Fruit fly (Drosophila melanogaster) whole organism, embryonic: ENCODE data around the gene CG15283.

Source experiments
- Abd-B ChIP-seq: fragments of 200-800 bp; sonication (Bioruptor generic); optimal IDR thresholded peaks from 2 replicates; lab custom pipeline; 2018; ENCODE audit warnings: missing biosample characterization, mild to moderate bottlenecking, missing genetic modification characterization, moderate library complexity
- Aef1 ChIP-seq: fragments of 200-800 bp; sonication (Bioruptor generic); IDR thresholded peaks from 3 replicates; pipeline ENCODE4 v1.3.6; 2022; ENCODE audit warnings: missing biosample characterization, missing genetic modification characterization
- CG10321 ChIP-seq: fragments of 200-800 bp; sonication (Bioruptor generic); IDR thresholded peaks from 2 replicates; pipeline ENCODE4 v1.3.6; 2022; ENCODE audit warnings: missing biosample characterization, missing genetic modification characterization
- CG11696 ChIP-seq: fragments of 200-800 bp; sonication (Bioruptor generic); IDR thresholded peaks from 2 replicates; pipeline ENCODE4 v1.3.6; 2022; ENCODE audit warnings: missing biosample characterization, missing genetic modification characterization
- CG12744 ChIP-seq: fragments of 200-800 bp; sonication (Bioruptor generic); optimal IDR thresholded peaks from 2 replicates; lab custom pipeline; 2016; ENCODE audit warnings: missing biosample characterization, missing genetic modification characterization
- CG12769 ChIP-seq: fragments of 200-800 bp; sonication (Bioruptor generic); optimal IDR thresholded peaks from 2 replicates; lab custom pipeline; 2019; ENCODE audit warnings: missing biosample characterization, mild to moderate bottlenecking, missing genetic modification characterization, moderate library complexity
- CG14710 ChIP-seq: fragments of 200-800 bp; sonication (Bioruptor generic); optimal IDR thresholded peaks from 3 replicates; lab custom pipeline; 2019; ENCODE audit warnings: missing biosample characterization, mild to moderate bottlenecking, missing genetic modification characterization, moderate library complexity
- CG1529 ChIP-seq: fragments of 200-800 bp; sonication (Bioruptor generic); optimal IDR thresholded peaks from 3 replicates; lab custom pipeline; 2018; ENCODE audit warnings: missing biosample characterization, missing genetic modification characterization
- CG17385 ChIP-seq: fragments of 200-800 bp; sonication (Bioruptor generic); optimal IDR thresholded peaks from 3 replicates; lab custom pipeline; 2018; ENCODE audit warnings: missing biosample characterization, mild to moderate bottlenecking, missing genetic modification characterization
- CG17802 ChIP-seq: fragments of 200-800 bp; sonication (Bioruptor generic); optimal IDR thresholded peaks from 2 replicates; lab custom pipeline; 2018; ENCODE audit warnings: missing biosample characterization, mild to moderate bottlenecking, missing genetic modification characterization, moderate library complexity
- CG2678 ChIP-seq: fragments of 200-800 bp; sonication (Bioruptor generic); optimal IDR thresholded peaks from 3 replicates; lab custom pipeline; 2019; ENCODE audit warnings: missing biosample characterization, mild to moderate bottlenecking, missing genetic modification characterization, moderate library complexity
- CG3163 ChIP-seq: fragments of 200-800 bp; sonication (Bioruptor generic); optimal IDR thresholded peaks from 3 replicates; lab custom pipeline; 2016; ENCODE audit warnings: missing biosample characterization, missing genetic modification characterization
- CG34376 ChIP-seq: fragments of 200-800 bp; sonication (Bioruptor generic); optimal IDR thresholded peaks from 2 replicates; lab custom pipeline; 2018; ENCODE audit warnings: missing biosample characterization, mild to moderate bottlenecking, missing genetic modification characterization
- CG3838 ChIP-seq: fragments of 200-800 bp; sonication (Bioruptor generic); optimal IDR thresholded peaks from 3 replicates; lab custom pipeline; 2016; ENCODE audit warnings: missing biosample characterization, missing genetic modification characterization
- CG42726 ChIP-seq: fragments of 200-800 bp; sonication (Bioruptor generic); IDR thresholded peaks from 2 replicates; pipeline ENCODE4 v1.3.6; 2022; ENCODE audit warnings: missing biosample characterization, missing genetic modification characterization; ENCODE audit not compliant: partially characterized antibody
- CG4424 ChIP-seq: fragments of 200-800 bp; sonication (Bioruptor generic); optimal IDR thresholded peaks from 3 replicates; lab custom pipeline; 2016; ENCODE audit warnings: missing biosample characterization, missing genetic modification characterization
- CG4854 ChIP-seq: fragments of 200-800 bp; sonication (Bioruptor generic); optimal IDR thresholded peaks from 2 replicates; lab custom pipeline; 2016; ENCODE audit warnings: missing biosample characterization, missing genetic modification characterization, inconsistent platforms
- CG6175 ChIP-seq: fragments of 200-800 bp; sonication (Bioruptor generic); IDR thresholded peaks from 3 replicates; pipeline ENCODE4 v1.3.6; 2022; ENCODE audit warnings: missing biosample characterization, missing genetic modification characterization
- CG7372 ChIP-seq: fragments of 200-800 bp; sonication (Bioruptor generic); IDR thresholded peaks from 2 replicates; pipeline ENCODE4 v1.3.6; 2022; ENCODE audit warnings: missing biosample characterization, missing genetic modification characterization
- CG8281 ChIP-seq: fragments of 200-800 bp; sonication (Bioruptor generic); optimal IDR thresholded peaks from 2 replicates; lab custom pipeline; 2018; ENCODE audit warnings: missing biosample characterization, mild to moderate bottlenecking, missing genetic modification characterization, moderate library complexity
- CG8944 ChIP-seq: fragments of 200-800 bp; sonication (Bioruptor generic); optimal IDR thresholded peaks from 3 replicates; lab custom pipeline; 2016; ENCODE audit warnings: missing biosample characterization, missing genetic modification characterization
- CG9727 ChIP-seq: fragments of 200-800 bp; sonication (Bioruptor generic); optimal IDR thresholded peaks from 3 replicates; lab custom pipeline; 2017; ENCODE audit warnings: missing biosample characterization, mild to moderate bottlenecking, missing genetic modification characterization
- CHES-1-like ChIP-seq: fragments of 200-800 bp; sonication (Bioruptor generic); optimal IDR thresholded peaks from 2 replicates; lab custom pipeline; 2016; ENCODE audit warnings: missing biosample characterization, missing genetic modification characterization
- Dip2 ChIP-seq: fragments of 200-800 bp; sonication (Bioruptor generic); IDR thresholded peaks from 2 replicates; pipeline ENCODE4 v1.3.6; 2022; ENCODE audit warnings: missing biosample characterization, missing genetic modification characterization
- Gsc ChIP-seq: fragments of 200-800 bp; sonication (Bioruptor generic); IDR thresholded peaks from 2 replicates; pipeline ENCODE4 v1.3.6; 2022; ENCODE audit warnings: missing biosample characterization, missing genetic modification characterization
- HHEX ChIP-seq: fragments of 200-800 bp; sonication (Bioruptor generic); optimal IDR thresholded peaks from 3 replicates; lab custom pipeline; 2017; ENCODE audit warnings: missing biosample characterization, mild to moderate bottlenecking, missing genetic modification characterization, missing genetic modification reagents
- Hr39 ChIP-seq: fragments of >200 bp; optimal IDR thresholded peaks from 2 replicates; lab custom pipeline; 2017
- Hr51 ChIP-seq, 2 experiments: fragments of 200-800 bp; sonication (Bioruptor generic); optimal IDR thresholded peaks; 2 replicates in 1 of 2; 3 replicates in 1 of 2; lab custom pipeline; 2016 to 2018; ENCODE audit warnings: missing biosample characterization in 2 of 2, missing genetic modification characterization in 2 of 2, mild to moderate bottlenecking in 1 of 2, moderate library complexity in 1 of 2
- NK7.1 ChIP-seq: fragments of 200-800 bp; sonication (Bioruptor generic); optimal IDR thresholded peaks from 3 replicates; lab custom pipeline; 2016; ENCODE audit warnings: missing biosample characterization, missing genetic modification characterization
- Oaz ChIP-seq: fragments of 200-800 bp; sonication (Bioruptor generic); IDR thresholded peaks from 2 replicates; pipeline ENCODE4 v1.3.6; 2022; ENCODE audit warnings: missing biosample characterization, missing genetic modification characterization
- PHDP ChIP-seq: fragments of 200-800 bp; sonication (Bioruptor generic); optimal IDR thresholded peaks from 3 replicates; lab custom pipeline; 2018; ENCODE audit warnings: missing biosample characterization, mild to moderate bottlenecking, missing genetic modification characterization, moderate library complexity
- Trl ChIP-seq, 3 experiments: fragments of >200 bp in 2 of 3; fragments of 200-800 bp in 1 of 3; sonication (Bioruptor generic) in 1 of 3; optimal IDR thresholded peaks; 2 replicates in 1 of 3; 3 replicates in 2 of 3; lab custom pipeline; 2016 to 2017; ENCODE audit warnings: missing biosample characterization in 1 of 3, missing genetic modification characterization in 1 of 3
- aop ChIP-seq: fragments of 200-800 bp; sonication (Bioruptor generic); IDR thresholded peaks from 2 replicates; pipeline ENCODE4 v1.3.6; 2022; ENCODE audit warnings: missing biosample characterization, missing genetic modification characterization
- bab2 ChIP-seq: fragments of 200-800 bp; sonication (Bioruptor generic); optimal IDR thresholded peaks from 2 replicates; lab custom pipeline; 2016; ENCODE audit warnings: missing biosample characterization, missing genetic modification characterization
- chn ChIP-seq: fragments of 200-800 bp; sonication (Bioruptor generic); optimal IDR thresholded peaks from 2 replicates; lab custom pipeline; 2016; ENCODE audit warnings: missing biosample characterization, missing genetic modification characterization
- dati ChIP-seq: fragments of 200-800 bp; sonication (Bioruptor generic); IDR thresholded peaks from 2 replicates; pipeline ENCODE4 v1.3.6; 2022; ENCODE audit warnings: missing biosample characterization, missing genetic modification characterization
- dimm ChIP-seq: fragments of 200-800 bp; sonication (Bioruptor generic); IDR thresholded peaks from 2 replicates; pipeline ENCODE4 v1.3.6; 2022; ENCODE audit warnings: missing biosample characterization, missing genetic modification characterization
- esg ChIP-seq: fragments of 200-800 bp; sonication (Bioruptor generic); conservative IDR thresholded peaks from 2 replicates; pipeline ENCODE4 v1.3.6; 2022; ENCODE audit warnings: missing biosample characterization, missing genetic modification characterization
- fu2 ChIP-seq: fragments of 200-800 bp; sonication (Bioruptor generic); optimal IDR thresholded peaks from 2 replicates; lab custom pipeline; 2016; ENCODE audit warnings: missing biosample characterization, missing genetic modification characterization
- her ChIP-seq: fragments of 200-800 bp; sonication (Bioruptor generic); optimal IDR thresholded peaks from 2 replicates; lab custom pipeline; 2016; ENCODE audit warnings: missing biosample characterization, missing genetic modification characterization
- hth ChIP-seq: fragments of >200 bp; optimal IDR thresholded peaks from 2 replicates; lab custom pipeline; 2017; ENCODE audit warnings: inconsistent platforms
- kni ChIP-seq: fragments of 200-800 bp; sonication (Bioruptor generic); optimal IDR thresholded peaks from 3 replicates; lab custom pipeline; 2017; ENCODE audit warnings: mild to moderate bottlenecking, missing biosample characterization, missing genetic modification reagents, missing genetic modification characterization
- mam ChIP-seq: fragments of 200-800 bp; sonication (Bioruptor generic); optimal IDR thresholded peaks from 3 replicates; lab custom pipeline; 2016; ENCODE audit warnings: missing biosample characterization, missing genetic modification characterization
- mld ChIP-seq: fragments of 200-800 bp; sonication (Bioruptor generic); IDR thresholded peaks from 3 replicates; pipeline ENCODE4 v1.3.6; 2022; ENCODE audit warnings: missing biosample characterization, missing genetic modification characterization; ENCODE audit not compliant: partially characterized antibody
- org-1 ChIP-seq: fragments of 200-800 bp; sonication (Bioruptor generic); optimal IDR thresholded peaks from 2 replicates; lab custom pipeline; 2017; ENCODE audit warnings: missing biosample characterization, missing genetic modification characterization
- otp ChIP-seq: fragments of 200-800 bp; sonication (Bioruptor generic); IDR thresholded peaks from 3 replicates; pipeline ENCODE4, ENCODE4 v1.3.6; 2022; ENCODE audit warnings: missing biosample characterization, missing genetic modification characterization
- sens-2 ChIP-seq: fragments of 200-800 bp; sonication (Bioruptor generic); IDR thresholded peaks from 2 replicates; pipeline ENCODE4 v1.3.6; 2022; ENCODE audit warnings: missing biosample characterization, missing genetic modification characterization
- sob ChIP-seq: fragments of 200-800 bp; sonication (Bioruptor generic); IDR thresholded peaks from 2 replicates; pipeline ENCODE4 v1.3.6; 2022; ENCODE audit warnings: missing biosample characterization, missing genetic modification characterization
- tgo ChIP-seq: fragments of 200-800 bp; sonication (Bioruptor generic); IDR thresholded peaks from 3 replicates; pipeline ENCODE4 v1.3.6; 2022; ENCODE audit warnings: missing biosample characterization, missing genetic modification characterization
- vvl ChIP-seq: fragments of 200-800 bp; sonication (Bioruptor generic); IDR thresholded peaks from 2 replicates; pipeline ENCODE4 v1.3.6; 2022; ENCODE audit warnings: missing biosample characterization, missing genetic modification characterization
- zf30C ChIP-seq: fragments of 200-800 bp; sonication (Bioruptor generic); optimal IDR thresholded peaks from 3 replicates; lab custom pipeline; 2018; ENCODE audit warnings: missing biosample characterization, mild to moderate bottlenecking, missing genetic modification characterization
- zfh1 ChIP-seq: fragments of 200-800 bp; sonication (Bioruptor generic); IDR thresholded peaks from 3 replicates; pipeline ENCODE4 v1.3.6; 2022; ENCODE audit warnings: missing biosample characterization, missing genetic modification characterization

Gene CG15283

dm6 chr2L:14461066-14461465 is 10.3 kb upstream of the CG15283 start (continued):
- TF ChIP-seq org-1 (GFP tag; lab: Kevin White, UChicago) (peak; percentile 81), CG1529 (GFP tag; lab: Kevin White, UChicago) (peak; percentile 67), vvl (GFP tag; lab: Robert Waterston, UW) (peak; percentile 89), CG3838 (GFP tag; lab: Kevin White, UChicago) (peak; percentile 68), Dip2 (GFP tag; lab: Robert Waterston, UW) (no peak), kni (GFP tag; lab: Kevin White, UChicago) (peak; percentile 45), CG3163 (GFP tag; lab: Kevin White, UChicago) (peak; percentile 51), CG6175 (no peak), CG17385 (GFP tag; lab: Kevin White, UChicago) (peak; percentile 68), zf30C (GFP tag; lab: Kevin White, UChicago) (peak; percentile 86), CG2678 (tag; lab: Kevin White, UChicago) (peak; percentile 69), dati (GFP tag; lab: Robert Waterston, UW) (peak; percentile 51; the same call in 1 of the 2 replicates), CG11696 (GFP tag; lab: Robert Waterston, UW) (peak; percentile 60), CG8281 (tag; lab: Kevin White, UChicago) (peak; percentile 20), NK7.1 (GFP tag; lab: Kevin White, UChicago) (peak; percentile 69), mld (GFP tag; lab: Robert Waterston, UW) (no peak), mam (GFP tag; lab: Kevin White, UChicago) (peak; percentile 76), Abd-B (GFP tag; lab: Kevin White, UChicago) (peak; percentile 74), fu2 (peak; percentile 66), Hr39 (lab: Kevin White, UChicago) (no peak), sens-2 (GFP tag; lab: Robert Waterston, UW) (peak; percentile 73), Hr51 (GFP tag; optimal IDR thresholded peaks at IDR 0.05; lab: Kevin White, UChicago) (peak; percentile 76 to 79), CG12744 (GFP tag; lab: Kevin White, UChicago) (peak; percentile 80), CHES-1-like (peak; percentile 80), her (peak; percentile 77), HHEX (GFP tag; lab: Kevin White, UChicago) (peak; percentile 50), CG4424 (GFP tag; lab: Kevin White, UChicago) (peak; percentile 75), CG14710 (tag; lab: Kevin White, UChicago) (peak; percentile 84), CG9727 (GFP tag; lab: Kevin White, UChicago) (peak; percentile 96), Gsc (no peak), CG34376 (GFP tag; lab: Kevin White, UChicago) (no peak), Oaz (no peak), CG8944 (GFP tag; lab: Kevin White, UChicago) (peak; percentile 75), esg (GFP tag; lab: Robert Waterston, UW) (peak; percentile 50), CG4854 (GFP tag; lab: Kevin White, UChicago) (peak; percentile 73), otp (GFP tag; lab: Robert Waterston, UW) (peak; percentile 79; the same call in 2 of the 3 replicates), Aef1 (GFP tag; lab: Robert Waterston, UW) (peak; percentile 61), CG10321 (GFP tag; lab: Robert Waterston, UW) (peak; percentile 45; the same call in 1 of the 2 replicates), chn (GFP tag; lab: Kevin White, UChicago) (peak; percentile 85), PHDP (tag; lab: Kevin White, UChicago) (peak; percentile 69), dimm (GFP tag; lab: Robert Waterston, UW) (no peak), sob (GFP tag; lab: Robert Waterston, UW) (no peak), CG17802 (tag; lab: Kevin White, UChicago) (no peak), aop (GFP tag; lab: Robert Waterston, UW) (no peak), bab2 (GFP tag; lab: Kevin White, UChicago) (peak; percentile 84), CG12769 (peak; percentile 73), CG7372 (peak; percentile 50), tgo (GFP tag; lab: Robert Waterston, UW) (peak; percentile 75), zfh1 (GFP tag; lab: Robert Waterston, UW) (peak; percentile 90), hth (lab: Kevin White, UChicago) (peak; percentile 15), CG42726 (GFP tag; lab: Robert Waterston, UW) (no peak), Trl (optimal IDR thresholded peaks at IDR 0.05; lab: Kevin White, UChicago) (no peak), Trl (GFP tag; optimal IDR thresholded peaks at IDR 0.05; lab: Kevin White, UChicago) (peak; percentile 90)
